Fruit fly (Drosophila melanogaster) whole organism, embryonic: ENCODE data around the gene CG10301.

ENCODE experiments used
- Awh ChIP-seq: fragments of 200-800 bp; sonication (Bioruptor generic); IDR thresholded peaks from 2 replicates; pipeline ENCODE4, ENCODE4 v1.3.6; 2022; ENCODE audit warnings: missing biosample characterization, missing genetic modification characterization
- Bteb2 ChIP-seq: fragments of 200-800 bp; sonication (Bioruptor generic); optimal IDR thresholded peaks from 2 replicates; lab custom pipeline; 2016; ENCODE audit warnings: missing biosample characterization, missing genetic modification characterization
- CG10209 ChIP-seq: fragments of 200-800 bp; sonication (Bioruptor generic); optimal IDR thresholded peaks from 3 replicates; lab custom pipeline; 2017; ENCODE audit warnings: missing biosample characterization, mild to moderate bottlenecking, missing genetic modification characterization, missing genetic modification reagents
- CG10267 ChIP-seq: fragments of 200-800 bp; sonication (Bioruptor generic); optimal IDR thresholded peaks from 2 replicates; lab custom pipeline; 2018; ENCODE audit warnings: missing biosample characterization, mild to moderate bottlenecking, missing genetic modification characterization, moderate library complexity
- CG11504 ChIP-seq: fragments of 200-800 bp; sonication (Bioruptor generic); optimal IDR thresholded peaks from 3 replicates; lab custom pipeline; 2019; ENCODE audit warnings: missing biosample characterization, mild to moderate bottlenecking, missing genetic modification characterization, moderate library complexity
- CG1233 ChIP-seq: fragments of 200-800 bp; sonication (Bioruptor generic); optimal IDR thresholded peaks from 4 replicates; lab custom pipeline; 2018; ENCODE audit warnings: missing biosample characterization, mild to moderate bottlenecking, missing genetic modification characterization
- CG14050 ChIP-seq: fragments of 200-800 bp; sonication (Bioruptor generic); IDR thresholded peaks from 3 replicates; pipeline ENCODE4 v1.3.6; 2022; ENCODE audit warnings: missing biosample characterization, missing genetic modification characterization
- CG1603 ChIP-seq: fragments of 200-800 bp; sonication (Bioruptor generic); optimal IDR thresholded peaks from 2 replicates; lab custom pipeline; 2019; ENCODE audit warnings: missing biosample characterization, mild to moderate bottlenecking, missing genetic modification characterization, moderate library complexity
- CG1647 ChIP-seq: fragments of 200-800 bp; sonication (Bioruptor generic); optimal IDR thresholded peaks from 3 replicates; lab custom pipeline; 2016; ENCODE audit warnings: missing biosample characterization, missing genetic modification characterization
- CG16813 ChIP-seq: fragments of 200-800 bp; sonication (Bioruptor generic); IDR thresholded peaks from 3 replicates; pipeline ENCODE4 v1.3.6; 2022; ENCODE audit warnings: missing biosample characterization, missing genetic modification characterization; ENCODE audit not compliant: partially characterized antibody
- CG17385 ChIP-seq: fragments of 200-800 bp; sonication (Bioruptor generic); optimal IDR thresholded peaks from 3 replicates; lab custom pipeline; 2018; ENCODE audit warnings: missing biosample characterization, mild to moderate bottlenecking, missing genetic modification characterization
- CG1832 ChIP-seq: fragments of 200-800 bp; sonication (Bioruptor generic); optimal IDR thresholded peaks from 2 replicates; lab custom pipeline; 2017; ENCODE audit warnings: missing biosample characterization, mild to moderate bottlenecking, missing genetic modification characterization, inconsistent platforms
- CG30020 ChIP-seq: fragments of 200-800 bp; optimal IDR thresholded peaks from 2 replicates; lab custom pipeline; 2019; ENCODE audit warnings: missing biosample characterization, mild to moderate bottlenecking, missing genetic modification characterization, moderate library complexity
- CG42726 ChIP-seq: fragments of 200-800 bp; sonication (Bioruptor generic); IDR thresholded peaks from 2 replicates; pipeline ENCODE4 v1.3.6; 2022; ENCODE audit warnings: missing biosample characterization, missing genetic modification characterization; ENCODE audit not compliant: partially characterized antibody
- CG4820 ChIP-seq: fragments of 200-800 bp; sonication (Bioruptor generic); optimal IDR thresholded peaks from 3 replicates; lab custom pipeline; 2016; ENCODE audit warnings: missing biosample characterization, missing genetic modification characterization
- CG7786 ChIP-seq: fragments of 200-800 bp; sonication (Bioruptor generic); optimal IDR thresholded peaks from 2 replicates; lab custom pipeline; 2016; ENCODE audit warnings: missing biosample characterization, missing genetic modification characterization
- CG9817 ChIP-seq: fragments of 200-800 bp; sonication (Bioruptor generic); optimal IDR thresholded peaks from 2 replicates; lab custom pipeline; 2018; ENCODE audit warnings: missing biosample characterization, mild to moderate bottlenecking, missing genetic modification characterization, moderate library complexity
- Elba2 ChIP-seq: fragments of 200-800 bp; sonication (Bioruptor generic); optimal IDR thresholded peaks from 3 replicates; lab custom pipeline; 2016; ENCODE audit warnings: missing biosample characterization, missing genetic modification characterization
- HLH3B ChIP-seq: fragments of 200-800 bp; sonication (Bioruptor generic); IDR thresholded peaks from 2 replicates; pipeline ENCODE4 v1.3.6; 2022; ENCODE audit warnings: missing biosample characterization, missing genetic modification characterization
- Hr39 ChIP-seq: fragments of >200 bp; optimal IDR thresholded peaks from 2 replicates; lab custom pipeline; 2017
- Lim3 ChIP-seq: fragments of 200-800 bp; sonication (Bioruptor generic); IDR thresholded peaks from 2 replicates; pipeline ENCODE4 v1.3.6; 2022; ENCODE audit warnings: missing biosample characterization, missing genetic modification characterization
- Lpt ChIP-seq: fragments of >200 bp; optimal IDR thresholded peaks from 2 replicates; lab custom pipeline; 2018; ENCODE audit warnings: missing biosample characterization, missing genetic modification characterization
- MTF-1 ChIP-seq: fragments of 200-800 bp; sonication (Bioruptor generic); optimal IDR thresholded peaks from 2 replicates; lab custom pipeline; 2018; ENCODE audit warnings: missing biosample characterization, mild to moderate bottlenecking, missing genetic modification characterization, borderline replicate concordance
- Max ChIP-seq: fragments of 200-800 bp; sonication (Bioruptor generic); optimal IDR thresholded peaks from 2 replicates; lab custom pipeline; 2016; ENCODE audit warnings: missing biosample characterization, mild to moderate bottlenecking, missing genetic modification characterization
- Nf-YA ChIP-seq: fragments of 200-800 bp; sonication (Bioruptor generic); IDR thresholded peaks from 2 replicates; pipeline ENCODE4 v1.3.6; 2022; ENCODE audit warnings: missing biosample characterization, missing genetic modification characterization
- PHDP ChIP-seq: fragments of 200-800 bp; sonication (Bioruptor generic); optimal IDR thresholded peaks from 3 replicates; lab custom pipeline; 2018; ENCODE audit warnings: missing biosample characterization, mild to moderate bottlenecking, missing genetic modification characterization, moderate library complexity
- Sin3A ChIP-seq: fragments of >200 bp; optimal IDR thresholded peaks from 2 replicates; lab custom pipeline; 2018
- Six4 ChIP-seq: fragments of 200-800 bp; sonication (Bioruptor generic); optimal IDR thresholded peaks from 2 replicates; lab custom pipeline; 2016; ENCODE audit warnings: missing biosample characterization, missing genetic modification characterization
- Ssrp ChIP-seq: fragments of 200-800 bp; sonication (Bioruptor generic); optimal IDR thresholded peaks from 2 replicates; lab custom pipeline; 2018; ENCODE audit warnings: missing biosample characterization, mild to moderate bottlenecking, missing genetic modification characterization, moderate library complexity
- Usf ChIP-seq: fragments of 200-800 bp; sonication (Bioruptor generic); optimal IDR thresholded peaks from 2 replicates; lab custom pipeline; 2017; ENCODE audit warnings: missing genotype, missing biosample characterization, missing genetic modification characterization
- Xrp1 ChIP-seq: fragments of 200-800 bp; sonication (Bioruptor generic); IDR thresholded peaks from 2 replicates; pipeline ENCODE4 v1.3.6; 2022; ENCODE audit warnings: missing biosample characterization, missing genetic modification characterization
- aop ChIP-seq: fragments of 200-800 bp; sonication (Bioruptor generic); IDR thresholded peaks from 2 replicates; pipeline ENCODE4 v1.3.6; 2022; ENCODE audit warnings: missing biosample characterization, missing genetic modification characterization
- bbx ChIP-seq: fragments of 200-800 bp; sonication (Bioruptor generic); IDR thresholded peaks from 2 replicates; pipeline ENCODE4 v1.3.6; 2022; ENCODE audit warnings: missing biosample characterization, missing genetic modification characterization; ENCODE audit not compliant: partially characterized antibody
- chif ChIP-seq, 2 experiments: fragments of 200-800 bp; sonication (Bioruptor generic); optimal IDR thresholded peaks; 3 replicates each; lab custom pipeline; 2016; ENCODE audit warnings: missing biosample characterization in 2 of 2, missing genetic modification characterization in 2 of 2
- corto ChIP-seq: fragments of 200-800 bp; sonication (Bioruptor generic); optimal IDR thresholded peaks from 2 replicates; lab custom pipeline; 2016; ENCODE audit warnings: missing biosample characterization, mild to moderate bottlenecking, missing genetic modification characterization, moderate library complexity
- crc ChIP-seq: fragments of 200-800 bp; sonication (Bioruptor generic); optimal IDR thresholded peaks from 2 replicates; lab custom pipeline; 2016; ENCODE audit warnings: missing biosample characterization, missing genetic modification characterization
- crp ChIP-seq, 2 experiments: fragments of 200-800 bp; sonication (Bioruptor generic); optimal IDR thresholded peaks; 2 replicates in 1 of 2; 3 replicates in 1 of 2; lab custom pipeline; 2017; ENCODE audit warnings: missing biosample characterization in 2 of 2, missing genetic modification characterization in 2 of 2, mild to moderate bottlenecking in 1 of 2, moderate library complexity in 1 of 2
- dmrt99B ChIP-seq: fragments of 200-800 bp; sonication (Bioruptor generic); optimal IDR thresholded peaks from 2 replicates; lab custom pipeline; 2018; ENCODE audit warnings: missing biosample characterization, mild to moderate bottlenecking, missing genetic modification characterization, moderate library complexity
- en ChIP-seq: fragments of 200-800 bp; sonication (Bioruptor generic); optimal IDR thresholded peaks from 2 replicates; lab custom pipeline; 2016; ENCODE audit warnings: missing biosample characterization, missing genetic modification characterization
- fd96Cb ChIP-seq: fragments of 200-800 bp; sonication (Bioruptor generic); optimal IDR thresholded peaks from 2 replicates; lab custom pipeline; 2018; ENCODE audit warnings: missing biosample characterization, mild to moderate bottlenecking, missing genetic modification characterization, moderate library complexity
- fu2 ChIP-seq: fragments of 200-800 bp; sonication (Bioruptor generic); optimal IDR thresholded peaks from 2 replicates; lab custom pipeline; 2016; ENCODE audit warnings: missing biosample characterization, missing genetic modification characterization
- gcm ChIP-seq: fragments of 200-800 bp; sonication (Bioruptor generic); optimal IDR thresholded peaks from 2 replicates; lab custom pipeline; 2019; ENCODE audit warnings: missing biosample characterization, mild to moderate bottlenecking, missing genetic modification characterization, moderate library complexity
- gfzf ChIP-seq: fragments of 200-800 bp; sonication (Bioruptor generic); optimal IDR thresholded peaks from 2 replicates; lab custom pipeline; 2016; ENCODE audit warnings: missing biosample characterization, mild to moderate bottlenecking, missing genetic modification characterization, moderate library complexity
- gro ChIP-seq: fragments of 200-800 bp; sonication (Bioruptor generic); optimal IDR thresholded peaks from 2 replicates; lab custom pipeline; 2016; ENCODE audit warnings: missing biosample characterization, missing genetic modification characterization
- gt ChIP-seq: fragments of 200-800 bp; sonication (Bioruptor generic); IDR thresholded peaks from 2 replicates; pipeline ENCODE4 v1.3.6; 2022; ENCODE audit warnings: missing biosample characterization, missing genetic modification characterization
- kah ChIP-seq: fragments of 200-800 bp; sonication (Bioruptor generic); optimal IDR thresholded peaks from 2 replicates; lab custom pipeline; 2018; ENCODE audit warnings: missing biosample characterization, mild to moderate bottlenecking, missing genetic modification characterization
- nom ChIP-seq: fragments of 200-800 bp; sonication (Bioruptor generic); optimal IDR thresholded peaks from 2 replicates; lab custom pipeline; 2017; ENCODE audit warnings: missing biosample characterization, missing genetic modification characterization, mild to moderate bottlenecking, moderate library complexity, missing genetic modification reagents
- repo ChIP-seq: fragments of 200-800 bp; sonication (Bioruptor generic); optimal IDR thresholded peaks from 2 replicates; lab custom pipeline; 2016; ENCODE audit warnings: missing biosample characterization, missing genetic modification characterization
- salm ChIP-seq: fragments of 200-800 bp; sonication (Bioruptor generic); optimal IDR thresholded peaks from 2 replicates; lab custom pipeline; 2018; ENCODE audit warnings: missing biosample characterization, mild to moderate bottlenecking, missing genetic modification characterization
- ssp ChIP-seq: fragments of 200-800 bp; sonication (Bioruptor generic); IDR thresholded peaks from 2 replicates; pipeline ENCODE4 v1.3.6; 2022; ENCODE audit warnings: missing biosample characterization, missing genetic modification characterization

Gene CG10301

dm6 chr3R:23722680-23723372 is 12.9 kb downstream of the CG10301 start, which contains the start of gene CG10365 (continued):
- 0 out of 2 replicates have a peak, but pooled peaks have one; percentile 13 for TF ChIP-seq bbx
- peak in 1 of 2 experiments; percentile 14 for TF ChIP-seq chif (GFP tag; optimal IDR thresholded peaks at IDR 0.05; lab: Kevin White, UChicago)
- no peak for TF ChIP-seq Lim3 (GFP tag; lab: Robert Waterston, UW)
- peak; percentile 49 for TF ChIP-seq CG4820
- peak; percentile 68 for TF ChIP-seq nom
- TF ChIP-seq fd96Cb, result peak; percentile 86
- peak; percentile 33 for TF ChIP-seq corto (GFP tag; lab: Kevin White, UChicago)
- TF ChIP-seq ssp (GFP tag; lab: Robert Waterston, UW), result peak; percentile 65
- TF ChIP-seq CG1647, result no peak
- TF ChIP-seq CG30020 (tag; lab: Kevin White, UChicago), result no peak
- TF ChIP-seq PHDP (tag; lab: Kevin White, UChicago), result peak; percentile 96
- TF ChIP-seq gt (GFP tag; lab: Robert Waterston, UW), result no peak
- TF ChIP-seq Bteb2 (GFP tag; lab: Kevin White, UChicago), result no peak
- no peak for TF ChIP-seq Hr39 (lab: Kevin White, UChicago)
- TF ChIP-seq MTF-1, result peak; percentile 58
- TF ChIP-seq crp (GFP tag; optimal IDR thresholded peaks at IDR 0.05; lab: Kevin White, UChicago), result peak in 1 of 2 experiments; percentile 46
- peak; percentile 75 for TF ChIP-seq CG1233 (GFP tag; lab: Kevin White, UChicago)
- TF ChIP-seq gro (GFP tag; lab: Kevin White, UChicago), result no peak
- TF ChIP-seq kah, result peak; percentile 67
- no peak for TF ChIP-seq CG16813 (GFP tag; lab: Robert Waterston, UW)
- TF ChIP-seq gcm (GFP tag; lab: Kevin White, UChicago), result peak; percentile 91
- TF ChIP-seq CG11504 (tag; lab: Kevin White, UChicago), result peak; percentile 95
- TF ChIP-seq Nf-YA (GFP tag; lab: Robert Waterston, UW), result peak; percentile 82
- TF ChIP-seq dmrt99B (tag; lab: Kevin White, UChicago), result peak; percentile 95
- peak; percentile 86 for TF ChIP-seq Xrp1 (GFP tag; lab: Robert Waterston, UW)
- TF ChIP-seq CG14050 (GFP tag; lab: Robert Waterston, UW), result peak; percentile 70; the same call in 2 of the 3 replicates
- no peak for TF ChIP-seq crc (GFP tag; lab: Kevin White, UChicago)
- TF ChIP-seq CG7786 (GFP tag; lab: Kevin White, UChicago), result no peak
- no peak for TF ChIP-seq Elba2
- TF ChIP-seq CG1603 (tag; lab: Kevin White, UChicago), result peak; percentile 46
- TF ChIP-seq gfzf, result no peak
- TF ChIP-seq HLH3B (GFP tag; lab: Robert Waterston, UW), result peak; percentile 87
- no peak for TF ChIP-seq en
- TF ChIP-seq aop (GFP tag; lab: Robert Waterston, UW), result no peak
- peak; percentile 25 for TF ChIP-seq Usf (GFP tag; lab: Kevin White, UChicago)
- TF ChIP-seq Max (GFP tag; lab: Kevin White, UChicago), result no peak
- peak; percentile 83 for TF ChIP-seq salm (tag; lab: Kevin White, UChicago)
- TF ChIP-seq Awh (GFP tag; lab: Robert Waterston, UW), result peak; percentile 61; the same call in 1 of the 2 replicates
- no peak for TF ChIP-seq CG42726 (GFP tag; lab: Robert Waterston, UW)
- TF ChIP-seq Sin3A (lab: Kevin White, UChicago), result no peak
- TF ChIP-seq CG10267 (tag; lab: Kevin White, UChicago), result peak; percentile 84
- peak; percentile 80 for TF ChIP-seq CG9817
- no peak for TF ChIP-seq repo (GFP tag; lab: Kevin White, UChicago)
- no peak for TF ChIP-seq Lpt
- TF ChIP-seq fu2 (GFP tag; lab: Kevin White, UChicago), result no peak
- peak; percentile 84 for TF ChIP-seq CG17385
- peak; percentile 49 for TF ChIP-seq Six4 (GFP tag; lab: Kevin White, UChicago)
- TF ChIP-seq Ssrp (tag; lab: Kevin White, UChicago), result peak; percentile 81
- peak; percentile 86 for TF ChIP-seq CG10209 (GFP tag; lab: Kevin White, UChicago)
- no peak for TF ChIP-seq CG1832 (GFP tag; lab: Kevin White, UChicago)
